Worm (Caenorhabditis elegans) whole organism, L3 larva: Measurements from ENCODE around the gene T24A6.7.

Experiments
- R02D3.7 ChIP-seq: fragments of 150-350 bp; optimal IDR thresholded peaks from 2 replicates; lab custom pipeline; 2014; ENCODE audit warnings: missing biosample characterization, missing genetic modification characterization
- ZK546.5 ChIP-seq: sonication (generic microtip); optimal IDR thresholded peaks from 2 replicates; lab custom pipeline; 2017; ENCODE audit warnings: missing biosample characterization, missing genetic modification characterization
- aly-2 ChIP-seq: fragments of 150-350 bp; optimal IDR thresholded peaks from 2 replicates; lab custom pipeline; 2014; ENCODE audit warnings: missing biosample characterization, missing genetic modification characterization
- ama-1 ChIP-seq: fragments of 150-350 bp; optimal IDR thresholded peaks from 2 replicates; lab custom pipeline; 2018
- ceh-16 ChIP-seq: sonication (generic microtip); optimal IDR thresholded peaks from 2 replicates; lab custom pipeline; 2017; ENCODE audit warnings: missing biosample characterization, missing genetic modification characterization
- ceh-28 ChIP-seq: fragments of 150-350 bp; optimal IDR thresholded peaks from 2 replicates; lab custom pipeline; 2014; ENCODE audit warnings: missing biosample characterization, missing genetic modification reagents, missing genetic modification characterization
- ceh-82 ChIP-seq: fragments of 150-350 bp; optimal IDR thresholded peaks from 2 replicates; lab custom pipeline; 2014; ENCODE audit warnings: missing biosample characterization, missing genetic modification characterization
- ceh-9 ChIP-seq: sonication (generic microtip); optimal IDR thresholded peaks from 2 replicates; lab custom pipeline; 2018; ENCODE audit warnings: missing biosample characterization, missing genetic modification characterization
- daf-12 ChIP-seq: fragments of 150-350 bp; optimal IDR thresholded peaks from 2 replicates; lab custom pipeline; 2014; ENCODE audit warnings: missing biosample characterization, missing genetic modification reagents, missing genetic modification characterization
- egl-5 ChIP-seq: fragments of 150-350 bp; optimal IDR thresholded peaks from 2 replicates; lab custom pipeline; 2017; ENCODE audit warnings: missing biosample characterization, missing genetic modification reagents, missing genetic modification characterization, inconsistent platforms
- elt-1 ChIP-seq: fragments of 150-350 bp; optimal IDR thresholded peaks from 2 replicates; lab custom pipeline; 2014; ENCODE audit warnings: missing biosample characterization, missing genetic modification characterization
- elt-2 ChIP-seq: sonication (generic microtip); optimal IDR thresholded peaks from 2 replicates; lab custom pipeline; 2016; ENCODE audit warnings: missing genetic modification reagents, mild to moderate bottlenecking, missing genetic modification characterization, missing compliant biosample characterization
- elt-3 ChIP-seq, 3 experiments: fragments of 150-350 bp in 1 of 3; sonication (generic microtip) in 2 of 3; optimal IDR thresholded peaks; 2 replicates in 2 of 3; 4 replicates in 1 of 3; lab custom pipeline; 2014 to 2017; ENCODE audit warnings: missing biosample characterization in 3 of 3, missing genetic modification characterization in 3 of 3
- eor-1 ChIP-seq, 2 experiments: fragments of 150-350 bp; optimal IDR thresholded peaks; 2 replicates each; lab custom pipeline; 2014 to 2018; ENCODE audit warnings: missing biosample characterization in 2 of 2, missing genetic modification characterization in 2 of 2
- fkh-10 ChIP-seq: sonication (generic microtip); optimal IDR thresholded peaks from 2 replicates; lab custom pipeline; 2017; ENCODE audit warnings: missing biosample characterization, missing genetic modification reagents, missing genetic modification characterization
- fkh-2 ChIP-seq: fragments of 150-350 bp; optimal IDR thresholded peaks from 2 replicates; lab custom pipeline; 2014; ENCODE audit warnings: missing biosample characterization, missing genetic modification reagents, missing genetic modification characterization
- jun-1 ChIP-seq: fragments of 150-350 bp; optimal IDR thresholded peaks from 2 replicates; lab custom pipeline; 2014; ENCODE audit warnings: missing biosample characterization, missing genetic modification reagents, missing genetic modification characterization
- lin-39 ChIP-seq: fragments of 150-350 bp; optimal IDR thresholded peaks from 2 replicates; lab custom pipeline; 2018; ENCODE audit warnings: missing biosample characterization, missing genetic modification reagents, missing genetic modification characterization
- lsy-12 ChIP-seq: sonication (generic microtip); optimal IDR thresholded peaks from 2 replicates; lab custom pipeline; 2016; ENCODE audit warnings: mild to moderate bottlenecking, missing genetic modification characterization, missing compliant biosample characterization
- mdl-1 ChIP-seq: fragments of 150-350 bp; optimal IDR thresholded peaks from 2 replicates; lab custom pipeline; 2014; ENCODE audit warnings: missing biosample characterization, missing genetic modification characterization
- nfya-1 ChIP-seq: sonication (generic microtip); optimal IDR thresholded peaks from 2 replicates; lab custom pipeline; 2017; ENCODE audit warnings: missing genetic modification characterization, mild to moderate bottlenecking, missing compliant biosample characterization, antibody characterized with exemption, moderate library complexity; ENCODE audit not compliant: insufficient read depth
- nhr-11 ChIP-seq: fragments of 150-350 bp; optimal IDR thresholded peaks from 2 replicates; lab custom pipeline; 2014; ENCODE audit warnings: missing biosample characterization, missing genetic modification characterization
- nhr-12 ChIP-seq: fragments of 150-350 bp; optimal IDR thresholded peaks from 2 replicates; lab custom pipeline; 2014; ENCODE audit warnings: missing biosample characterization, missing genetic modification characterization
- nhr-237 ChIP-seq: fragments of 150-350 bp; optimal IDR thresholded peaks from 2 replicates; lab custom pipeline; 2014; ENCODE audit warnings: missing biosample characterization, missing genetic modification characterization
- nhr-25 ChIP-seq: sonication (generic microtip); optimal IDR thresholded peaks from 2 replicates; lab custom pipeline; 2017; ENCODE audit warnings: missing biosample characterization, missing genetic modification characterization
- nhr-28 ChIP-seq: fragments of 150-350 bp; optimal IDR thresholded peaks from 2 replicates; lab custom pipeline; 2014; ENCODE audit warnings: missing biosample characterization, missing genetic modification characterization
- nhr-43 ChIP-seq: sonication (generic microtip); optimal IDR thresholded peaks from 2 replicates; lab custom pipeline; 2016; ENCODE audit warnings: mild to moderate bottlenecking, missing genetic modification characterization, missing compliant biosample characterization; ENCODE audit not compliant: poor library complexity, severe bottlenecking
- nhr-67 ChIP-seq: fragments of 150-350 bp; optimal IDR thresholded peaks from 2 replicates; lab custom pipeline; 2014; ENCODE audit warnings: missing biosample characterization, missing genetic modification characterization
- nhr-76 ChIP-seq: fragments of 150-350 bp; sonication (generic microtip); optimal IDR thresholded peaks from 5 replicates; lab custom pipeline; 2014; ENCODE audit warnings: missing biosample characterization, missing genetic modification characterization
- pqm-1 ChIP-seq: fragments of 150-350 bp; optimal IDR thresholded peaks from 2 replicates; lab custom pipeline; 2017; ENCODE audit warnings: missing biosample characterization, missing genetic modification characterization, inconsistent platforms
- sea-2 ChIP-seq: fragments of 150-350 bp; sonication (generic microtip); optimal IDR thresholded peaks from 4 replicates; lab custom pipeline; 2014; ENCODE audit warnings: missing biosample characterization, missing genetic modification reagents, missing genetic modification characterization
- snpc-4 ChIP-seq: fragments of 150-350 bp; optimal IDR thresholded peaks from 2 replicates; lab custom pipeline; 2014; ENCODE audit warnings: missing biosample characterization, missing genetic modification characterization
- tbx-2 ChIP-seq: sonication (generic microtip); optimal IDR thresholded peaks from 2 replicates; lab custom pipeline; 2016; ENCODE audit warnings: mild to moderate bottlenecking, missing genetic modification characterization, missing compliant biosample characterization
- unc-39 ChIP-seq: sonication (generic microtip); optimal IDR thresholded peaks from 4 replicates; lab custom pipeline; 2017; ENCODE audit warnings: missing biosample characterization, missing genetic modification characterization
- zag-1 ChIP-seq: fragments of 150-350 bp; optimal IDR thresholded peaks from 2 replicates; lab custom pipeline; 2014; ENCODE audit warnings: missing biosample characterization, missing genetic modification characterization
- ztf-11 ChIP-seq: fragments of 150-350 bp; optimal IDR thresholded peaks from 2 replicates; lab custom pipeline; 2014; ENCODE audit warnings: missing biosample characterization, missing genetic modification characterization
- ztf-4 ChIP-seq: fragments of 150-350 bp; optimal IDR thresholded peaks from 2 replicates; lab custom pipeline; 2014; ENCODE audit warnings: missing biosample characterization, missing genetic modification characterization

T24A6.7 gene

DNA sequence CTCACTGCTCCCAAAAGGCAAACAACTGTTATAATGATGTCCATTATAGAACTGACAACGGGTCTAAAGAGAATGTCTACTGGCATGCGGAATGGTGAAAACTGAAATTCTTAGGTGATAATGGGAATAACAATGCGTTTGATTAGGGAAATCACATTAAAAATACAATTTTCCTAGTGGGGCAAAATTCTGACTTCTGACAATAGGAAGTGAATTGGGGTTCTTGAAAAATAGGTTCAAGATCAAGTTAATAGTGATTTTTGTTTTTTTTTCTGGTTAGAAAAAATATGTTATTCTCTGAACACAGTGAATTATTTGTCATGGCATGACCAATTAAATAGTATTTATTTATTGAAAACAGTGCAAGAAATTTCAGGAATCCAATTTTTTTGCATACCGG lies 38.2 kb upstream of the T24A6.7 start, which contains the start of gene srbc-32:
Gene srbc-32, minus strand, starts transcription at position 101 of the 400 bp plus-strand sequence.
- TF ChIP-seq elt-1 (tag; lab: Kevin White, UChicago), result no peak
- no peak for TF ChIP-seq nhr-28 (tag; lab: Kevin White, UChicago)
- no peak for TF ChIP-seq egl-5 (tag; lab: Kevin White, UChicago)
- TF ChIP-seq daf-12 (tag; lab: Kevin White, UChicago), result no peak
- no peak for TF ChIP-seq snpc-4 (tag; lab: Kevin White, UChicago)
- no peak for TF ChIP-seq ceh-9
- no peak for TF ChIP-seq ceh-16 (tag; lab: Kevin White, UChicago)
- no peak for TF ChIP-seq aly-2
- no peak for TF ChIP-seq ama-1 (lab: Kevin White, UChicago)
- TF ChIP-seq R02D3.7 (tag; lab: Kevin White, UChicago), result no peak
- TF ChIP-seq eor-1 (tag; optimal IDR thresholded peaks at IDR 0.05; lab: Kevin White, UChicago), result no peak
- TF ChIP-seq nhr-11 (tag; lab: Kevin White, UChicago), result no peak
- no peak for TF ChIP-seq fkh-2 (tag; lab: Kevin White, UChicago)
- TF ChIP-seq nhr-237 (tag; lab: Kevin White, UChicago), result no peak
- TF ChIP-seq ceh-28, result no peak
- no peak for TF ChIP-seq sea-2 (GFP tag; lab: Kevin White, UChicago)
- TF ChIP-seq nhr-12, result no peak
- no peak for TF ChIP-seq lsy-12 (tag; lab: Kevin White, UChicago)
- TF ChIP-seq ztf-4 (tag; lab: Kevin White, UChicago), result no peak
- TF ChIP-seq, all 47 proteins: peak for 0

DNA sequence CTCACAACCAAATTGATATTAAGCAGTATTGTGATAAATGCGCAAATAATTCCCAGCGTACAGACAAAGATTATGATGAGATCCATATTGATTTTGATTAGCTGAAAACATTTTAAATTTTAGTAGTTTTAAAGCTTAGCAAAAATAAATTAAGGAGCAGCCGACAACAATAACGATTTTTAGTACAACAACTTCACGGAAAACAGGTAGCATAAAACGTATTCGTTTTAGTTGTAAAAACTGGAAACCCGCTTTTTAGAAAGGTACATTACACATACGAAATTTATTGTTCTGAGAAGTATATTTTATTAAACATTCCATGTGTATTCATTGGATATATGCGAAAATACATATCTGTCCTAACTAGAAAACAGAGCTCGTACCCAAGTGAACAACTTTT lies 34.6 kb upstream of the T24A6.7 start, which contains the start of gene srbc-36:
Gene srbc-36, minus strand, starts transcription at position 101 of the 400 bp plus-strand sequence.
- TF ChIP-seq nhr-43 (tag; lab: Kevin White, UChicago) (no peak), nhr-76 (tag; lab: Kevin White, UChicago) (no peak), ceh-16 (tag; lab: Kevin White, UChicago) (no peak), pqm-1 (tag; lab: Kevin White, UChicago) (no peak), lin-39 (tag; lab: Kevin White, UChicago) (no peak), nfya-1 (tag; lab: Kevin White, UChicago) (no peak), nhr-28 (tag; lab: Kevin White, UChicago) (no peak), ztf-11 (tag; lab: Kevin White, UChicago) (no peak), nhr-67 (tag; lab: Kevin White, UChicago) (no peak), tbx-2 (no peak), eor-1 (tag; optimal IDR thresholded peaks at IDR 0.05; lab: Kevin White, UChicago) (no peak), zag-1 (no peak), daf-12 (tag; lab: Kevin White, UChicago) (no peak), ZK546.5 (tag; lab: Kevin White, UChicago) (no peak), elt-3 (tag; optimal IDR thresholded peaks at IDR 0.05; lab: Kevin White, UChicago) (no peak), mdl-1 (tag; lab: Kevin White, UChicago) (no peak), sea-2 (GFP tag; lab: Kevin White, UChicago) (no peak)

ce11 chrV:3496880-3497279 lies 28.2 kb upstream of the T24A6.7 start, which contains the start of gene C07G3.15:
TSS of gene C07G3.15 (minus strand) at chrV:3496980.
- no peak for TF ChIP-seq unc-39
- no peak for TF ChIP-seq fkh-2 (tag; lab: Kevin White, UChicago)
- TF ChIP-seq nhr-76 (tag; lab: Kevin White, UChicago), result no peak
- no peak for TF ChIP-seq nhr-25 (tag; lab: Kevin White, UChicago)
- TF ChIP-seq zag-1, result no peak
- no peak for TF ChIP-seq snpc-4 (tag; lab: Kevin White, UChicago)
- TF ChIP-seq ceh-9, result no peak
- no peak for TF ChIP-seq ztf-11 (tag; lab: Kevin White, UChicago)
- TF ChIP-seq nhr-237 (tag; lab: Kevin White, UChicago), result no peak
- no peak for TF ChIP-seq ceh-82
- TF ChIP-seq elt-2 (tag; lab: Kevin White, UChicago), result no peak
- no peak for TF ChIP-seq eor-1 (tag; optimal IDR thresholded peaks at IDR 0.05; lab: Kevin White, UChicago)
- no peak for TF ChIP-seq R02D3.7 (tag; lab: Kevin White, UChicago)
- TF ChIP-seq jun-1, result no peak
- no peak for TF ChIP-seq fkh-10 (GFP tag; lab: Kevin White, UChicago)
- no peak for TF ChIP-seq elt-1 (tag; lab: Kevin White, UChicago)
- no peak for TF ChIP-seq sea-2 (GFP tag; lab: Kevin White, UChicago)
- no peak for TF ChIP-seq ZK546.5 (tag; lab: Kevin White, UChicago)
- no peak for TF ChIP-seq lsy-12 (tag; lab: Kevin White, UChicago)
